Worm (Caenorhabditis elegans) whole organism, young adult: ENCODE data around the gene crh-1.

Source experiments
- B0261.1 ChIP-seq: sonication (generic microtip); optimal IDR thresholded peaks from 2 replicates; lab custom pipeline; 2016; ENCODE audit warnings: mild to moderate bottlenecking, missing genetic modification characterization, moderate library complexity, missing compliant biosample characterization
- C17E4.6 ChIP-seq: fragments of 200-800 bp; sonication (Bioruptor generic); IDR thresholded peaks from 2 replicates; pipeline ENCODE4 v1.3.6; 2022; ENCODE audit warnings: missing genetic modification reagents, missing genetic modification characterization, missing compliant biosample characterization
- F33H1.4 ChIP-seq: fragments of 200-800 bp; sonication (Bioruptor generic); IDR thresholded peaks from 2 replicates; pipeline ENCODE4 v1.3.6; 2022; ENCODE audit warnings: missing genetic modification reagents, missing genetic modification characterization, missing compliant biosample characterization
- F37B4.10 ChIP-seq: fragments of 200-800 bp; sonication (Bioruptor generic); IDR thresholded peaks from 2 replicates; pipeline ENCODE4 v1.3.6; 2022; ENCODE audit warnings: missing genetic modification characterization, missing compliant biosample characterization
- F39B2.1 ChIP-seq: fragments of 200-800 bp; sonication (Bioruptor generic); IDR thresholded peaks from 2 replicates; pipeline ENCODE4 v1.3.6; 2022; ENCODE audit warnings: missing genetic modification reagents, missing genetic modification characterization, missing compliant biosample characterization
- K11D2.4 ChIP-seq: fragments of 200-800 bp; sonication (Bioruptor generic); IDR thresholded peaks from 2 replicates; pipeline ENCODE4 v1.3.6; 2022; ENCODE audit warnings: missing genetic modification reagents, missing genetic modification characterization, missing compliant biosample characterization
- K12H6.12 ChIP-seq: fragments of 200-800 bp; sonication (Bioruptor generic); optimal IDR thresholded peaks from 2 replicates; lab custom pipeline; 2018; ENCODE audit warnings: mild to moderate bottlenecking, missing genetic modification characterization, missing compliant biosample characterization
- T07F8.4 ChIP-seq: sonication (generic microtip); optimal IDR thresholded peaks from 2 replicates; lab custom pipeline; 2016; ENCODE audit warnings: mild to moderate bottlenecking, missing genetic modification characterization, moderate library complexity, missing compliant biosample characterization
- Y79H2A.3 ChIP-seq: fragments of 200-800 bp; sonication (Bioruptor generic); conservative IDR thresholded peaks from 2 replicates; pipeline ENCODE4 v1.3.6; 2022; ENCODE audit warnings: missing genetic modification reagents, missing genetic modification characterization, missing compliant biosample characterization
- aptf-2 ChIP-seq: fragments of 200-800 bp; sonication (Bioruptor generic); conservative IDR thresholded peaks from 2 replicates; pipeline ENCODE4 v1.3.6; 2022; ENCODE audit warnings: missing genetic modification reagents, missing genetic modification characterization, missing compliant biosample characterization
- attf-6 ChIP-seq: fragments of 200-800 bp; sonication (Bioruptor generic); IDR thresholded peaks from 2 replicates; pipeline ENCODE4 v1.3.6; 2022; ENCODE audit warnings: missing genetic modification reagents, missing genetic modification characterization, missing compliant biosample characterization
- ccch-3 ChIP-seq: fragments of 200-800 bp; sonication (Bioruptor generic); optimal IDR thresholded peaks from 2 replicates; lab custom pipeline; 2018; ENCODE audit warnings: mild to moderate bottlenecking, missing genetic modification characterization, missing compliant biosample characterization
- cebp-1 ChIP-seq, 2 experiments: fragments of 200-800 bp in 1 of 2; sonication (Bioruptor generic) in 1 of 2; sonication (generic microtip) in 1 of 2; IDR thresholded peaks in 1 of 2; optimal IDR thresholded peaks in 1 of 2; 2 replicates each; pipeline versions ENCODE4 v1.3.6 to Lab custom; 2017 to 2022; ENCODE audit warnings: missing compliant biosample characterization in 2 of 2, missing genetic modification characterization in 2 of 2, mild to moderate bottlenecking in 1 of 2, missing genetic modification reagents in 1 of 2, moderate library complexity in 1 of 2
- cebp-2 ChIP-seq: fragments of 200-800 bp; sonication (Bioruptor generic); IDR thresholded peaks from 2 replicates; pipeline ENCODE4 v1.3.6; 2022; ENCODE audit warnings: missing genetic modification characterization, missing compliant biosample characterization
- ceh-100 ChIP-seq: fragments of 200-800 bp; sonication (Bioruptor generic); IDR thresholded peaks from 2 replicates; pipeline ENCODE4 v1.3.6; 2022; ENCODE audit warnings: missing genetic modification reagents, missing genetic modification characterization, missing compliant biosample characterization
- ceh-40 ChIP-seq: fragments of 200-800 bp; sonication (Bioruptor generic); IDR thresholded peaks from 2 replicates; pipeline ENCODE4 v1.3.6; 2022; ENCODE audit warnings: missing genetic modification characterization, missing compliant biosample characterization
- ceh-91 ChIP-seq: fragments of 200-800 bp; sonication (Bioruptor generic); IDR thresholded peaks from 2 replicates; pipeline ENCODE4 v1.3.6; 2022; ENCODE audit warnings: missing genetic modification reagents, missing genetic modification characterization, missing compliant biosample characterization
- chd-7 ChIP-seq: sonication (generic microtip); optimal IDR thresholded peaks from 2 replicates; lab custom pipeline; 2016; ENCODE audit warnings: mild to moderate bottlenecking, missing genetic modification characterization, moderate library complexity, missing compliant biosample characterization
- dox-1 ChIP-seq: fragments of 200-800 bp; sonication (Bioruptor generic); IDR thresholded peaks from 2 replicates; pipeline ENCODE4 v1.3.6; 2022; ENCODE audit warnings: missing genetic modification reagents, missing genetic modification characterization, missing compliant biosample characterization
- hlh-26 ChIP-seq: fragments of 200-800 bp; sonication (Bioruptor generic); conservative IDR thresholded peaks from 2 replicates; pipeline ENCODE4 v1.3.6; 2022; ENCODE audit warnings: missing genetic modification reagents, missing genetic modification characterization, missing compliant biosample characterization
- lsy-27 ChIP-seq: sonication (generic microtip); optimal IDR thresholded peaks from 2 replicates; lab custom pipeline; 2017; ENCODE audit warnings: missing genetic modification characterization, mild to moderate bottlenecking, missing compliant biosample characterization, antibody characterized with exemption, missing genotype, borderline replicate concordance; ENCODE audit not compliant: insufficient read depth
- madf-8 ChIP-seq: fragments of 200-800 bp; sonication (Bioruptor generic); conservative IDR thresholded peaks from 2 replicates; pipeline ENCODE4 v1.3.6; 2022; ENCODE audit warnings: missing genetic modification reagents, missing genetic modification characterization, missing compliant biosample characterization
- mcd-1 ChIP-seq: fragments of 200-800 bp; sonication (Bioruptor generic); IDR thresholded peaks from 2 replicates; pipeline ENCODE4 v1.3.6; 2022; ENCODE audit warnings: missing genetic modification reagents, missing genetic modification characterization, missing compliant biosample characterization
- mes-4 ChIP-seq: sonication (generic microtip); optimal IDR thresholded peaks from 2 replicates; lab custom pipeline; 2016; ENCODE audit warnings: missing genotype, missing genetic modification characterization, missing compliant biosample characterization
- mxl-1 ChIP-seq: sonication (generic microtip); optimal IDR thresholded peaks from 2 replicates; lab custom pipeline; 2016; ENCODE audit warnings: missing genetic modification characterization, missing compliant biosample characterization
- nfya-2 ChIP-seq: fragments of 200-800 bp; sonication (Bioruptor generic); IDR thresholded peaks from 2 replicates; pipeline ENCODE4 v1.3.6; 2022; ENCODE audit warnings: missing genetic modification reagents, missing genetic modification characterization, missing compliant biosample characterization
- nfyb-1 ChIP-seq: fragments of 200-800 bp; sonication (Bioruptor generic); IDR thresholded peaks from 2 replicates; pipeline ENCODE4 v1.3.6; 2022; ENCODE audit warnings: missing genetic modification reagents, missing genetic modification characterization, missing compliant biosample characterization
- nhr-120 ChIP-seq: fragments of 200-800 bp; sonication (Bioruptor generic); IDR thresholded peaks from 2 replicates; pipeline ENCODE4 v1.3.6; 2022; ENCODE audit warnings: missing genetic modification characterization, missing compliant biosample characterization
- nhr-27 ChIP-seq: fragments of 200-800 bp; sonication (Bioruptor generic); optimal IDR thresholded peaks from 2 replicates; lab custom pipeline; 2018; ENCODE audit warnings: mild to moderate bottlenecking, missing genetic modification characterization, moderate library complexity, missing compliant biosample characterization
- rec-8 ChIP-seq, 2 experiments: sonication (generic microtip); optimal IDR thresholded peaks; 2 replicates each; lab custom pipeline; 2016; ENCODE audit warnings: mild to moderate bottlenecking in 2 of 2, missing genetic modification characterization in 2 of 2, missing genetic modification reagents in 2 of 2, missing genotype in 2 of 2, missing biosample characterization in 1 of 2, missing compliant biosample characterization in 1 of 2, moderate library complexity in 1 of 2
- repo-1 ChIP-seq: sonication (generic microtip); optimal IDR thresholded peaks from 2 replicates; lab custom pipeline; 2017; ENCODE audit warnings: mild to moderate bottlenecking, missing genetic modification characterization, missing compliant biosample characterization
- sdz-38 ChIP-seq: sonication (generic microtip); optimal IDR thresholded peaks from 2 replicates; lab custom pipeline; 2016; ENCODE audit warnings: missing genotype, missing genetic modification characterization, missing compliant biosample characterization
- snpc-1.1 ChIP-seq: sonication (generic microtip); optimal IDR thresholded peaks from 2 replicates; lab custom pipeline; 2017; ENCODE audit warnings: missing genetic modification characterization, mild to moderate bottlenecking, missing compliant biosample characterization, antibody characterized with exemption, moderate library complexity, missing genotype, missing genetic modification reagents; ENCODE audit not compliant: insufficient read depth
- tbx-9 ChIP-seq: sonication (generic microtip); optimal IDR thresholded peaks from 2 replicates; lab custom pipeline; 2016; ENCODE audit warnings: borderline replicate concordance, missing genetic modification characterization, inconsistent platforms, missing compliant biosample characterization
- ztf-18 ChIP-seq: sonication (generic microtip); optimal IDR thresholded peaks from 2 replicates; lab custom pipeline; 2016; ENCODE audit warnings: missing genotype, mild to moderate bottlenecking, missing genetic modification characterization, missing compliant biosample characterization

crh-1 gene

DNA sequence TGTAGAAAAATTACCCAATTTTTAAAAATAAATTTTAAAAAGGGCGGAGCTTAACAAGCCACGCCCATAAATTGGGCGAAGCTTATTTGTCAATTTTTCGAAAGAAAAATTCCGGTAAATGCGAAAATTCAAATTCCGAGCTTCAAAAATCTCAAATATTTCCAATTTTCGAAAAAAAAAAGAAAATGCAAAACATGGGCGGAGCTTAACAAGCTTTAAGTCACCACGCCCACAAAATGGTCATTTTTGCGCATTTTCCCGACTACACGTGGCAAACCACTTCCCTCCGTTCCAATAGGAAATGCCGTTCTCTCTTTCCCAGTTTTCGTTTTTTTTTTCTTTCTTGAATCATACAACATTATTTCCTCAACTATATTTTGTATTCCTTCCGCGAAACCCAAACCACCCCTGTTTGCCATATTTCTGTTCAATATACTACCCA is 37.0 kb downstream of the crh-1 start (continued):
- TF ChIP-seq sdz-38 (tag; lab: Kevin White, UChicago) (no peak), C17E4.6 (GFP tag; lab: Robert Waterston, UW) (no peak), mes-4 (tag; lab: Kevin White, UChicago) (no peak), Y79H2A.3 (no peak), cebp-2 (GFP tag; lab: Robert Waterston, UW) (no peak), T07F8.4 (no peak), ccch-3 (no peak), ztf-18 (no peak), snpc-1.1 (tag; lab: Kevin White, UChicago) (no peak), lsy-27 (tag; lab: Kevin White, UChicago) (no peak), attf-6 (no peak), ceh-100 (GFP tag; lab: Robert Waterston, UW) (no peak), F37B4.10 (no peak), hlh-26 (GFP tag; lab: Robert Waterston, UW) (no peak), rec-8 (tag; optimal IDR thresholded peaks at IDR 0.05; lab: Kevin White, UChicago) (no peak), ceh-40 (GFP tag; lab: Robert Waterston, UW) (no peak), K11D2.4 (GFP tag; lab: Robert Waterston, UW) (peak; percentile 45; the same call in 1 of the 2 replicates), mcd-1 (0 out of 2 replicates have a peak, but pooled peaks have one; percentile 25), nhr-27 (no peak), repo-1 (peak; percentile 51), F39B2.1 (GFP tag; lab: Robert Waterston, UW) (no peak), nfya-2 (GFP tag; lab: Robert Waterston, UW) (0 out of 2 replicates have a peak, but pooled peaks have one; percentile 72), F33H1.4 (no peak), B0261.1 (tag; lab: Kevin White, UChicago) (no peak), madf-8 (GFP tag; lab: Robert Waterston, UW) (no peak), ceh-91 (GFP tag; lab: Robert Waterston, UW) (no peak), aptf-2 (GFP tag; lab: Robert Waterston, UW) (no peak), nfyb-1 (peak; percentile 76)

DNA sequence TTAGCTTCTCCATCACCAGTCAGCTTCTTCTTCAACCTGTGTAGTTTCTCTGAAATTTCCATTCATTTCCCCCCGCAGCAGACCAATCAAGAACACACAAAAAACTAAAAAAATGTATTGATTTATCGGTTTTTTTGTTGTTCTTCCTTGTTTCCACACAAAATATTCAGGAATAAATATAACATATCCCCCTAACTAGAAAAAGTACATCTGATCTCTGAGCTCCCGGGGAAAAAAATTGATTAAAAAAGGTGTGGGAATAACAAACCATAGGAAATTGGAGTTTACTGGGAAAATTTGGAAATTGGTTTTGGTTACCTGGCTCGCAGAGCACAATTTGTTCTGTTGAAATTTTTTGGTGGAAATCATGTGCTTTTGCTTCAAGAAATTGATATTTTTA is 37.4 kb downstream of the crh-1 start, which contains the start of gene Y41C4A.22:
Gene Y41C4A.22 (plus strand): TSS at position 301 of the 400 bp plus-strand sequence.
- TF ChIP-seq attf-6 (0 out of 2 replicates have a peak, but pooled peaks have one; percentile 18), mxl-1 (tag; lab: Kevin White, UChicago) (no peak)

DNA sequence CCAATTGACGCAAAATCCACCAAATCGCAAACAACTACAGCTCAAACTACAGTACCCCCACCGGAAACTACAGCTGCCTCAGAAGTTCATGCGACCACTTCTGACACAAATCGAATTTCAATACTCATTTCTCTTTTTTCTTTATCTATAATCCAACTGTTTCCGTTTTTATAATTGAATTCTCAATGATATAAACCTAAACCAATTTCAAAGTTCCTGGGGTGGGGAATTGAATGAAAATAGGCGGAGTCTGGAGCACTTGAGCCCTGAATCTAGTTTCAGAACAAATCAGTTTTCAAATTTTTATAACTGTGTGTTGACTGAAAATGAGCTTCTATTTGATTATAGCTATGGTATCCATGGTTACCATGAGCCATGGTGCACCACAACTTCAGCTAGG is 38.7 kb downstream of the crh-1 start, which contains the start of gene Y41C4A.6:
Gene Y41C4A.6 (plus strand): TSS at position 301 of the 400 bp plus-strand sequence.
- TF ChIP-seq cebp-1 (GFP tag; IDR thresholded peaks at IDR 0.05; lab: Robert Waterston, UW) (no peak), cebp-1 (tag; optimal IDR thresholded peaks at IDR 0.05; lab: Kevin White, UChicago) (no peak), K12H6.12 (no peak), dox-1 (GFP tag; lab: Robert Waterston, UW) (no peak), nhr-120 (GFP tag; lab: Robert Waterston, UW) (no peak), tbx-9 (no peak), ceh-91 (GFP tag; lab: Robert Waterston, UW) (no peak), chd-7 (no peak)
